Worm (Caenorhabditis elegans): ENCODE data around the gene ZK757.10.

DNA sequence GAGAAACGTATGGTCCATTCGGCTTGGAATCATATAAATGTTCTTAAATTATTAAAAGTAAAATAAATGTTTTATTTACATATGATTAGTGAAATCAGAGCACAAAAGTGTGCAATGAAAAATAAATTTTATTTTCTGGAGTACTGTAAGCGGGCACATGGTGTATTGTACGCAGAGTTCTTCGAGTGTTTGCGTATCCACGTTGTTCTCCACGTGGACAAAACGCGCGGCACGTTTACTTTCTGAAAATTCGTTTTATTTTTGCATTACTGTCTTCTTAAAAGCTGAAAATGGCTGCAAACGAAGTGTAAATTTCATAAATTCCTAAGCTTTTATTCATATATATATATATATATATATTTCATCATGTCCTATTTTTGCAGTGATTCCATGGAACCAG, 44.5 kb upstream of the ZK757.10 start:
- TF ChIP-seq tbx-11 (GFP tag; IDR thresholded peaks at IDR 0.05), result no peak
- no peak for TF ChIP-seq B0310.2 (tag; optimal IDR thresholded peaks at IDR 0.05)
- TF ChIP-seq ama-1 (optimal IDR thresholded peaks at IDR 0.05), result no peak
- no peak for TF ChIP-seq tra-4 (tag; optimal IDR thresholded peaks at IDR 0.05)
- TF ChIP-seq ets-7 (tag; optimal IDR thresholded peaks at IDR 0.05), result no peak
- TF ChIP-seq ceh-36 (tag; optimal IDR thresholded peaks at IDR 0.05), result no peak
- TF ChIP-seq flt-1 (GFP tag; IDR thresholded peaks at IDR 0.05), result no peak
- TF ChIP-seq tbx-37 (GFP tag; conservative IDR thresholded peaks at IDR 0.05), result no peak
- no peak for TF ChIP-seq sea-1 (GFP tag; conservative IDR thresholded peaks at IDR 0.05)
- TF ChIP-seq ceh-13 (GFP tag; optimal IDR thresholded peaks at IDR 0.05), result no peak
- no peak for TF ChIP-seq aly-1 (tag; optimal IDR thresholded peaks at IDR 0.05)
